Worm (Caenorhabditis elegans) whole organism, L1 larva: ENCODE data around the gene C43D7.8.

ENCODE experiments used
- aly-2 ChIP-seq: fragments of 150-350 bp; optimal IDR thresholded peaks from 2 replicates; lab custom pipeline; 2014; ENCODE audit warnings: missing biosample characterization, missing genetic modification characterization
- lin-39 ChIP-seq: fragments of 150-350 bp; optimal IDR thresholded peaks from 2 replicates; lab custom pipeline; 2014; ENCODE audit warnings: missing biosample characterization, missing genetic modification reagents, missing genetic modification characterization
- nhr-11 ChIP-seq: fragments of 150-350 bp; optimal IDR thresholded peaks from 2 replicates; lab custom pipeline; 2014; ENCODE audit warnings: missing biosample characterization, missing genetic modification characterization
- nhr-237 ChIP-seq: fragments of 150-350 bp; optimal IDR thresholded peaks from 2 replicates; lab custom pipeline; 2014; ENCODE audit warnings: missing biosample characterization, missing genetic modification characterization
- sptf-1 ChIP-seq: fragments of 150-350 bp; optimal IDR thresholded peaks from 2 replicates; lab custom pipeline; 2014; ENCODE audit warnings: missing biosample characterization, missing genetic modification characterization
- unc-130 ChIP-seq: fragments of 150-350 bp; optimal IDR thresholded peaks from 2 replicates; lab custom pipeline; 2017; ENCODE audit warnings: missing biosample characterization, missing genetic modification characterization, inconsistent platforms

DNA sequence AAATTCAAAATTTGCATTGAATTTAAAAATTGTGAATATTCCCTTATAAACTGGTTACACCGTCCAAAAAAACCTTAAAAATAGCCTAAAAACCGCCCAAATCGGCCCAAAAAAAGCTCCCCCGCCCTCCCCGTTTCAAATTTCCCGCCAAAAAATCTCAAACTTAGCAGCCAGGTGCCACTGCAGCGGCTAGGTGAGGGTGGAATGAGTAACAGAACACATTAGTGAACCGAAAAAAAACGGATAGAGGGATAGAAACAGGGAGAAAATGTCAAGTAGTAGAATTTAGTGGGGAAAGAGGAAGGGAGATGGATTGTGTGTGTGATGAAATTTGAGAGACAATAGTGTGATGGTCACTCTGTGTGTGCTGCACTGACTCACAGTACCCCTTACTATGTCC lies 40.7 kb upstream of the C43D7.8 start:
- TF ChIP-seq nhr-237 (no peak), nhr-11 (tag; lab: Kevin White, UChicago) (no peak), unc-130 (tag; lab: Kevin White, UChicago) (no peak), aly-2 (tag; lab: Kevin White, UChicago) (no peak), lin-39 (tag; lab: Kevin White, UChicago) (no peak), sptf-1 (tag; lab: Kevin White, UChicago) (no peak)
